Fruit fly (Drosophila melanogaster): ENCODE data around the gene Amnionless.

The Amnionless gene

dm6 chr2L:273603-274002, 15.3 kb downstream of the Amnionless start, which contains the start of the genes mbm and CG11555 (continued):
- peak; percentile 24 for TF ChIP-seq NfI (GFP tag; optimal IDR thresholded peaks at IDR 0.05)
- TF ChIP-seq lilli (GFP tag; optimal IDR thresholded peaks at IDR 0.05), result no peak
- TF ChIP-seq unc-4 (GFP tag; IDR thresholded peaks at IDR 0.05; ENCODE audit: partially characterized antibody), result peak; percentile 70; the same call in 1 of the 2 replicates
- no peak for TF ChIP-seq Drgx (GFP tag; IDR thresholded peaks at IDR 0.05)
- TF ChIP-seq CG10565 (GFP tag; optimal IDR thresholded peaks at IDR 0.05), result no peak
- TF ChIP-seq Asciz (GFP tag; optimal IDR thresholded peaks at IDR 0.05), result no peak
- TF ChIP-seq dmrt11E (tag; optimal IDR thresholded peaks at IDR 0.05), result peak; percentile 38
- TF ChIP-seq CG17328 (GFP tag; IDR thresholded peaks at IDR 0.05), result no peak
- TF ChIP-seq E2f2 (GFP tag; IDR thresholded peaks at IDR 0.05), result 0 out of 2 replicates have a peak, but pooled peaks have one; percentile 27
- TF ChIP-seq disco-r (GFP tag; optimal IDR thresholded peaks at IDR 0.05), result no peak
- TF ChIP-seq CG34224 (GFP tag; IDR thresholded peaks at IDR 0.05; ENCODE audit: partially characterized antibody), result peak; percentile 53; the same call in 2 of the 3 replicates
- TF ChIP-seq Doc2 (GFP tag; IDR thresholded peaks at IDR 0.05), result no peak
- TF ChIP-seq CG13296 (GFP tag; optimal IDR thresholded peaks at IDR 0.05), result peak; percentile 40
- TF ChIP-seq CG2120 (GFP tag; optimal IDR thresholded peaks at IDR 0.05), result no peak
- no peak for TF ChIP-seq unpg (GFP tag; optimal IDR thresholded peaks at IDR 0.05)
- no peak for TF ChIP-seq peb (GFP tag; IDR thresholded peaks at IDR 0.05)
- TF ChIP-seq CG2202 (tag; optimal IDR thresholded peaks at IDR 0.05), result no peak
- TF ChIP-seq Rfx (GFP tag; IDR thresholded peaks at IDR 0.05), result no peak; the same call in 1 of the 2 replicates
- TF ChIP-seq D (optimal IDR thresholded peaks at IDR 0.05), result no peak
- TF ChIP-seq D (GFP tag; optimal IDR thresholded peaks at IDR 0.05), result no peak
- TF ChIP-seq psq (GFP tag; optimal IDR thresholded peaks at IDR 0.05), result no peak
- no peak for TF ChIP-seq CG8089 (GFP tag; optimal IDR thresholded peaks at IDR 0.05)
- TF ChIP-seq aop (GFP tag; IDR thresholded peaks at IDR 0.05), result no peak
- no peak for TF ChIP-seq CG30431 (GFP tag; optimal IDR thresholded peaks at IDR 0.05)
- no peak for TF ChIP-seq Xrp1 (GFP tag; IDR thresholded peaks at IDR 0.05)
- no peak for TF ChIP-seq CG10462 (GFP tag; optimal IDR thresholded peaks at IDR 0.05)
- no peak for TF ChIP-seq stc (GFP tag; IDR thresholded peaks at IDR 0.05)
- no peak; the same call in 1 of the 2 replicates for TF ChIP-seq CG31441 (GFP tag; IDR thresholded peaks at IDR 0.05)
- peak; percentile 8 for TF ChIP-seq CG30403 (GFP tag; optimal IDR thresholded peaks at IDR 0.05)
- TF ChIP-seq sima (GFP tag; optimal IDR thresholded peaks at IDR 0.05), result no peak
- TF ChIP-seq NK7.1 (GFP tag; optimal IDR thresholded peaks at IDR 0.05), result no peak
- no peak for TF ChIP-seq Ravus (GFP tag; IDR thresholded peaks at IDR 0.05)
- TF ChIP-seq CG18476 (GFP tag; optimal IDR thresholded peaks at IDR 0.05), result no peak
- TF ChIP-seq Ets65A (GFP tag), result no peak
- TF ChIP-seq dm (GFP tag; optimal IDR thresholded peaks at IDR 0.05), result peak; percentile 84
- TF ChIP-seq ERR (GFP tag; optimal IDR thresholded peaks at IDR 0.05), result no peak
- no peak for TF ChIP-seq CG3838 (GFP tag; optimal IDR thresholded peaks at IDR 0.05)
- TF ChIP-seq CG2678 (tag; optimal IDR thresholded peaks at IDR 0.05), result no peak
- no peak for TF ChIP-seq CG12219 (GFP tag; optimal IDR thresholded peaks at IDR 0.05)
- no peak for TF ChIP-seq Eip74EF (GFP tag; optimal IDR thresholded peaks at IDR 0.05)
- no peak for TF ChIP-seq CG6765 (GFP tag; optimal IDR thresholded peaks at IDR 0.05)
- TF ChIP-seq MBD-R2 (GFP tag; IDR thresholded peaks at IDR 0.05), result peak; percentile 74; the same call in 1 of the 2 replicates
- peak in 1 of 2 experiments; percentile 19 for TF ChIP-seq dpn (GFP tag; optimal IDR thresholded peaks at IDR 0.05)
- TF ChIP-seq cg (GFP tag; optimal IDR thresholded peaks at IDR 0.05), result no peak
- TF ChIP-seq CG31388 (GFP tag; optimal IDR thresholded peaks at IDR 0.05), result no peak
- no peak for TF ChIP-seq CG16815 (GFP tag; optimal IDR thresholded peaks at IDR 0.05)
- TF ChIP-seq CG34422 (GFP tag; IDR thresholded peaks at IDR 0.05), result peak; percentile 21; the same call in 1 of the 3 replicates
- TF ChIP-seq crol (GFP tag; IDR thresholded peaks at IDR 0.05), result no peak
- no peak for TF ChIP-seq CG10321 (GFP tag; IDR thresholded peaks at IDR 0.05)
- TF ChIP-seq CG6254 (GFP tag; optimal IDR thresholded peaks at IDR 0.05), result no peak
- TF ChIP-seq klu (GFP tag; IDR thresholded peaks at IDR 0.05), result no peak
- no peak for TF ChIP-seq org-1 (GFP tag; optimal IDR thresholded peaks at IDR 0.05)
- TF ChIP-seq CG14014 (GFP tag; IDR thresholded peaks at IDR 0.05), result no peak
